Worm (Caenorhabditis elegans) whole organism, L4 larva: ENCODE data around the gene srx-85.

Source experiments
- D1046.2 ChIP-seq: fragments of 200-800 bp; sonication (Bioruptor generic); IDR thresholded peaks from 2 replicates; pipeline ENCODE4 v1.3.6; 2022; ENCODE audit warnings: missing genetic modification characterization, missing compliant biosample characterization
- dpl-1 ChIP-seq: fragments of 150-350 bp; optimal IDR thresholded peaks from 2 replicates; lab custom pipeline; 2014; ENCODE audit warnings: missing biosample characterization, missing genetic modification reagents, missing genetic modification characterization
- fos-1 ChIP-seq: fragments of 150-350 bp; optimal IDR thresholded peaks from 2 replicates; lab custom pipeline; 2014; ENCODE audit warnings: missing biosample characterization, missing genetic modification characterization
- lsy-2 ChIP-seq, 2 experiments: fragments of 150-350 bp in 1 of 2; sonication (generic microtip) in 1 of 2; optimal IDR thresholded peaks; 2 replicates each; lab custom pipeline; 2014 to 2017; ENCODE audit warnings: missing biosample characterization in 2 of 2, missing genetic modification characterization in 2 of 2
- nhr-11 ChIP-seq: fragments of 150-350 bp; optimal IDR thresholded peaks from 2 replicates; lab custom pipeline; 2014; ENCODE audit warnings: missing biosample characterization, missing genetic modification characterization
- nhr-76 ChIP-seq: fragments of 150-350 bp; optimal IDR thresholded peaks from 2 replicates; lab custom pipeline; 2014; ENCODE audit warnings: missing biosample characterization, missing genetic modification characterization
- skn-1 ChIP-seq: fragments of 150-350 bp; optimal IDR thresholded peaks from 2 replicates; lab custom pipeline; 2014; ENCODE audit warnings: missing biosample characterization, missing genetic modification characterization
- snpc-4 ChIP-seq: fragments of 150-350 bp; optimal IDR thresholded peaks from 2 replicates; lab custom pipeline; 2014; ENCODE audit warnings: missing biosample characterization, missing genetic modification characterization

DNA sequence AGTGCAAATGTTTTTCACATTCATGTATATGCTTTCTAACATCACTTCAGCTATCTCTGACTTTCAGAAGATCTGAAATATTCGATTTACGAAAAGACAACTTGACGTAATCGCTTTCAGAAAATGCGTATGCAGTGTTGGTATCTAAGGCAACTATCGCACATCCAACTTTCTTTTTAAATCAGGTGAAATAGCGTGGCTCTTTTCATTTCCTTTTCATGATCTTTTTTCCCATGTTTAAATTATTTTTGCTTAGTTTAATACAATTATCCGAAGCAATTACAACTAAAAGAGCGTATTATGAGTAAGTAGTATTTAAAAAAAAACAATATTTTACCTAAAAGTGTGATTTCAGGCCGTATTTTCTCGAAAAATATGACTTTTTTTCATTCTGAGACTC lies 5.7 kb upstream of the srx-85 start, which contains the start of gene F38B7.11:
- TF ChIP-seq lsy-2 (tag; optimal IDR thresholded peaks at IDR 0.05; lab: Kevin White, UChicago): no peak
- no peak for TF ChIP-seq skn-1 (tag; lab: Kevin White, UChicago)
- TF ChIP-seq nhr-76 (tag; lab: Kevin White, UChicago): no peak
- no peak for TF ChIP-seq snpc-4 (tag; lab: Kevin White, UChicago)
- TF ChIP-seq dpl-1 (GFP tag; lab: Kevin White, UChicago): no peak
- no peak for TF ChIP-seq D1046.2 (GFP tag; lab: Robert Waterston, UW)
- no peak for TF ChIP-seq fos-1 (tag; lab: Kevin White, UChicago)
- TF ChIP-seq nhr-11 (tag; lab: Kevin White, UChicago): no peak
